Fruit fly (Drosophila melanogaster) whole organism, embryonic: ENCODE results near the gene isoQC.

Experiments used
- Aef1 ChIP-seq: fragments of 200-800 bp; sonication (Bioruptor generic); IDR thresholded peaks from 3 replicates; pipeline ENCODE4 v1.3.6; 2022; ENCODE audit warnings: missing biosample characterization, missing genetic modification characterization
- CG10267 ChIP-seq: fragments of 200-800 bp; sonication (Bioruptor generic); optimal IDR thresholded peaks from 2 replicates; lab custom pipeline; 2018; ENCODE audit warnings: missing biosample characterization, mild to moderate bottlenecking, missing genetic modification characterization, moderate library complexity
- CG12104 ChIP-seq: fragments of 200-800 bp; sonication (Bioruptor generic); optimal IDR thresholded peaks from 3 replicates; lab custom pipeline; 2016; ENCODE audit warnings: missing biosample characterization, missing genetic modification characterization
- CG12744 ChIP-seq: fragments of 200-800 bp; sonication (Bioruptor generic); optimal IDR thresholded peaks from 2 replicates; lab custom pipeline; 2016; ENCODE audit warnings: missing biosample characterization, missing genetic modification characterization
- CG12769 ChIP-seq: fragments of 200-800 bp; sonication (Bioruptor generic); optimal IDR thresholded peaks from 2 replicates; lab custom pipeline; 2019; ENCODE audit warnings: missing biosample characterization, mild to moderate bottlenecking, missing genetic modification characterization, moderate library complexity
- CG14014 ChIP-seq: fragments of 200-800 bp; sonication (Bioruptor generic); IDR thresholded peaks from 2 replicates; pipeline ENCODE4 v1.3.6; 2022; ENCODE audit warnings: missing biosample characterization, missing genetic modification characterization
- CG1529 ChIP-seq: fragments of 200-800 bp; sonication (Bioruptor generic); optimal IDR thresholded peaks from 3 replicates; lab custom pipeline; 2018; ENCODE audit warnings: missing biosample characterization, missing genetic modification characterization
- CG16863 ChIP-seq: fragments of 200-800 bp; sonication (Bioruptor generic); optimal IDR thresholded peaks from 3 replicates; lab custom pipeline; 2016; ENCODE audit warnings: missing biosample characterization, missing genetic modification characterization
- CG17359 ChIP-seq: fragments of 200-800 bp; sonication (Bioruptor generic); optimal IDR thresholded peaks from 3 replicates; lab custom pipeline; 2018; ENCODE audit warnings: missing biosample characterization, mild to moderate bottlenecking, missing genetic modification characterization, moderate library complexity
- CG17612 ChIP-seq: fragments of 200-800 bp; sonication (Bioruptor generic); IDR thresholded peaks from 2 replicates; pipeline ENCODE4 v1.3.6; 2022; ENCODE audit warnings: missing biosample characterization, missing genetic modification characterization
- CG17912 ChIP-seq: fragments of 200-800 bp; sonication (Bioruptor generic); optimal IDR thresholded peaks from 2 replicates; lab custom pipeline; 2018; ENCODE audit warnings: missing biosample characterization, mild to moderate bottlenecking, missing genetic modification characterization
- CG18764 ChIP-seq: fragments of 200-800 bp; sonication (Bioruptor generic); optimal IDR thresholded peaks from 3 replicates; lab custom pipeline; 2016; ENCODE audit warnings: missing biosample characterization, missing genetic modification characterization
- CG2712 ChIP-seq: fragments of 200-800 bp; optimal IDR thresholded peaks from 3 replicates; lab custom pipeline; 2019; ENCODE audit warnings: missing biosample characterization, mild to moderate bottlenecking, missing genetic modification characterization, moderate library complexity
- CG2875 ChIP-seq: fragments of 200-800 bp; sonication (Bioruptor generic); optimal IDR thresholded peaks from 2 replicates; lab custom pipeline; 2017; ENCODE audit warnings: missing biosample characterization, mild to moderate bottlenecking, missing genetic modification characterization, missing genetic modification reagents
- CG30403 ChIP-seq: fragments of 200-800 bp; sonication (Bioruptor generic); optimal IDR thresholded peaks from 3 replicates; lab custom pipeline; 2016; ENCODE audit warnings: missing biosample characterization, missing genetic modification characterization
- CG31388 ChIP-seq: fragments of 200-800 bp; sonication (Bioruptor generic); optimal IDR thresholded peaks from 2 replicates; lab custom pipeline; 2016; ENCODE audit warnings: missing biosample characterization, missing genetic modification characterization
- CG4360 ChIP-seq: fragments of 200-800 bp; sonication (Bioruptor generic); IDR thresholded peaks from 2 replicates; pipeline ENCODE4 v1.3.6; 2022; ENCODE audit warnings: missing biosample characterization, missing genetic modification characterization
- CG43689 ChIP-seq: fragments of 200-800 bp; sonication (Bioruptor generic); IDR thresholded peaks from 2 replicates; pipeline ENCODE4 v1.3.6; 2022; ENCODE audit warnings: missing biosample characterization, missing genetic modification characterization
- CG4730 ChIP-seq: fragments of 200-800 bp; sonication (Bioruptor generic); IDR thresholded peaks from 2 replicates; pipeline ENCODE4 v1.3.6; 2022; ENCODE audit warnings: missing biosample characterization, missing genetic modification characterization
- CG6175 ChIP-seq: fragments of 200-800 bp; sonication (Bioruptor generic); IDR thresholded peaks from 3 replicates; pipeline ENCODE4 v1.3.6; 2022; ENCODE audit warnings: missing biosample characterization, missing genetic modification characterization
- CG7357 ChIP-seq: fragments of 200-800 bp; sonication (Bioruptor generic); IDR thresholded peaks from 3 replicates; pipeline ENCODE4 v1.3.6; 2022; ENCODE audit warnings: missing biosample characterization, missing genetic modification characterization
- CG7372 ChIP-seq: fragments of 200-800 bp; sonication (Bioruptor generic); IDR thresholded peaks from 2 replicates; pipeline ENCODE4 v1.3.6; 2022; ENCODE audit warnings: missing biosample characterization, missing genetic modification characterization
- CrebB ChIP-seq: fragments of 200-800 bp; sonication (Bioruptor generic); optimal IDR thresholded peaks from 3 replicates; lab custom pipeline; 2018; ENCODE audit warnings: missing biosample characterization, mild to moderate bottlenecking, missing genetic modification characterization
- Doc2 ChIP-seq: fragments of 200-800 bp; sonication (Bioruptor generic); IDR thresholded peaks from 2 replicates; pipeline ENCODE4 v1.3.6; 2022; ENCODE audit warnings: missing biosample characterization, missing genetic modification characterization
- Dref ChIP-seq: fragments of 200-800 bp; sonication (Bioruptor generic); IDR thresholded peaks from 2 replicates; pipeline ENCODE4 v1.3.6; 2022; ENCODE audit warnings: missing biosample characterization, missing genetic modification characterization
- Ets65A ChIP-seq: fragments of 200-800 bp; sonication (Bioruptor generic); peaks from one replicate; lab custom pipeline; 2016; ENCODE audit warnings: missing biosample characterization, missing genetic modification characterization
- HLH54F ChIP-seq: fragments of 200-800 bp; sonication (Bioruptor generic); optimal IDR thresholded peaks from 3 replicates; lab custom pipeline; 2016; ENCODE audit warnings: missing biosample characterization, missing genetic modification characterization
- Hmr ChIP-seq: fragments of 200-800 bp; sonication (Bioruptor generic); optimal IDR thresholded peaks from 3 replicates; lab custom pipeline; 2017; ENCODE audit warnings: mild to moderate bottlenecking, missing biosample characterization, missing genetic modification reagents, missing genetic modification characterization
- Jarid2 ChIP-seq: fragments of 200-800 bp; sonication (Bioruptor generic); optimal IDR thresholded peaks from 3 replicates; lab custom pipeline; 2017; ENCODE audit warnings: mild to moderate bottlenecking, missing biosample characterization, missing genetic modification reagents, missing genetic modification characterization
- Mad ChIP-seq: fragments of 200-800 bp; sonication (Bioruptor generic); optimal IDR thresholded peaks from 2 replicates; lab custom pipeline; 2016; ENCODE audit warnings: missing biosample characterization, missing genetic modification characterization
- NFAT ChIP-seq: fragments of 200-800 bp; sonication (Bioruptor generic); IDR thresholded peaks from 2 replicates; pipeline ENCODE4 v1.3.6; 2022; ENCODE audit warnings: missing biosample characterization, missing genetic modification characterization
- Sry-β ChIP-seq: fragments of 200-800 bp; sonication (Bioruptor generic); optimal IDR thresholded peaks from 2 replicates; lab custom pipeline; 2018; ENCODE audit warnings: missing biosample characterization, mild to moderate bottlenecking, missing genetic modification characterization, moderate library complexity
- al ChIP-seq: fragments of 200-800 bp; sonication (Bioruptor generic); IDR thresholded peaks from 2 replicates; pipeline ENCODE4 v1.3.6; 2022; ENCODE audit warnings: missing biosample characterization, missing genetic modification characterization
- btn ChIP-seq: fragments of 200-800 bp; sonication (Bioruptor generic); optimal IDR thresholded peaks from 2 replicates; lab custom pipeline; 2016; ENCODE audit warnings: missing biosample characterization, missing genetic modification characterization
- crp ChIP-seq, 2 experiments: fragments of 200-800 bp; sonication (Bioruptor generic); optimal IDR thresholded peaks; 2 replicates in 1 of 2; 3 replicates in 1 of 2; lab custom pipeline; 2017; ENCODE audit warnings: missing biosample characterization in 2 of 2, missing genetic modification characterization in 2 of 2, mild to moderate bottlenecking in 1 of 2, moderate library complexity in 1 of 2
- exex ChIP-seq: fragments of 200-800 bp; sonication (Bioruptor generic); optimal IDR thresholded peaks from 4 replicates; lab custom pipeline; 2018; ENCODE audit warnings: missing biosample characterization, mild to moderate bottlenecking, missing genetic modification characterization, moderate library complexity
- gcm ChIP-seq: fragments of 200-800 bp; sonication (Bioruptor generic); optimal IDR thresholded peaks from 2 replicates; lab custom pipeline; 2019; ENCODE audit warnings: missing biosample characterization, mild to moderate bottlenecking, missing genetic modification characterization, moderate library complexity
- gfzf ChIP-seq: fragments of 200-800 bp; sonication (Bioruptor generic); optimal IDR thresholded peaks from 2 replicates; lab custom pipeline; 2016; ENCODE audit warnings: missing biosample characterization, mild to moderate bottlenecking, missing genetic modification characterization, moderate library complexity
- hbn ChIP-seq: fragments of 200-800 bp; sonication (Bioruptor generic); IDR thresholded peaks from 2 replicates; pipeline ENCODE4 v1.3.6; 2022; ENCODE audit warnings: missing biosample characterization, missing genetic modification characterization; ENCODE audit not compliant: partially characterized antibody
- hth ChIP-seq: fragments of >200 bp; optimal IDR thresholded peaks from 2 replicates; lab custom pipeline; 2017; ENCODE audit warnings: inconsistent platforms
- inv ChIP-seq: fragments of 200-800 bp; sonication (Bioruptor generic); IDR thresholded peaks from 2 replicates; pipeline ENCODE4 v1.3.6; 2022; ENCODE audit warnings: missing biosample characterization, missing genetic modification characterization; ENCODE audit not compliant: partially characterized antibody
- kay ChIP-seq: fragments of 200-800 bp; sonication (Bioruptor generic); optimal IDR thresholded peaks from 2 replicates; lab custom pipeline; 2016; ENCODE audit warnings: missing biosample characterization, missing genetic modification characterization
- mirr ChIP-seq: fragments of 200-800 bp; sonication (Bioruptor generic); optimal IDR thresholded peaks from 3 replicates; lab custom pipeline; 2018; ENCODE audit warnings: missing biosample characterization, mild to moderate bottlenecking, missing genetic modification characterization
- oc ChIP-seq: fragments of 200-800 bp; sonication (Bioruptor generic); optimal IDR thresholded peaks from 2 replicates; lab custom pipeline; 2018; ENCODE audit warnings: missing biosample characterization, mild to moderate bottlenecking, missing genetic modification characterization, moderate library complexity
- pita ChIP-seq: fragments of 200-800 bp; sonication (Bioruptor generic); optimal IDR thresholded peaks from 2 replicates; lab custom pipeline; 2017; ENCODE audit warnings: missing biosample characterization, mild to moderate bottlenecking, missing genetic modification characterization
- rib ChIP-seq: fragments of 200-800 bp; sonication (Bioruptor generic); IDR thresholded peaks from 2 replicates; pipeline ENCODE4 v1.3.6; 2022; ENCODE audit warnings: missing biosample characterization, missing genetic modification characterization
- salm ChIP-seq: fragments of 200-800 bp; sonication (Bioruptor generic); optimal IDR thresholded peaks from 2 replicates; lab custom pipeline; 2018; ENCODE audit warnings: missing biosample characterization, mild to moderate bottlenecking, missing genetic modification characterization
- trem ChIP-seq: fragments of 200-800 bp; optimal IDR thresholded peaks from 3 replicates; lab custom pipeline; 2019; ENCODE audit warnings: missing biosample characterization, mild to moderate bottlenecking, missing genetic modification characterization, moderate library complexity
- unpg ChIP-seq: fragments of 200-800 bp; sonication (Bioruptor generic); optimal IDR thresholded peaks from 3 replicates; lab custom pipeline; 2018; ENCODE audit warnings: missing biosample characterization, mild to moderate bottlenecking, missing genetic modification characterization, moderate library complexity
- wek ChIP-seq: fragments of 200-800 bp; sonication (Bioruptor generic); optimal IDR thresholded peaks from 3 replicates; lab custom pipeline; 2018; ENCODE audit warnings: missing biosample characterization, mild to moderate bottlenecking, missing genetic modification characterization, moderate library complexity

The isoQC gene

dm6 chr3L:20471499-20472313 lies 2.6 kb upstream of the isoQC start (continued):
- TF ChIP-seq trem (tag; lab: Kevin White, UChicago) (peak; percentile 1), CG4360 (peak; percentile 21; the same call in 1 of the 2 replicates), hbn (no peak), CG7357 (GFP tag; lab: Robert Waterston, UW) (no peak), unpg (peak; percentile 17), HLH54F (peak; percentile 34), salm (no peak), Aef1 (no peak), CG1529 (peak; percentile 73), CG16863 (GFP tag; lab: Kevin White, UChicago) (peak; percentile 74), CG12104 (no peak), CG2712 (tag; lab: Kevin White, UChicago) (peak; percentile 28), btn (GFP tag; lab: Kevin White, UChicago) (peak; percentile 45), CrebB (tag; lab: Kevin White, UChicago) (peak; percentile 69), rib (no peak; the same call in 1 of the 2 replicates), pita (GFP tag; lab: Kevin White, UChicago) (no peak), NFAT (GFP tag; lab: Robert Waterston, UW) (no peak), wek (peak; percentile 83), Dref (GFP tag; lab: Robert Waterston, UW) (no peak), CG18764 (GFP tag; lab: Kevin White, UChicago) (peak; percentile 46), mirr (GFP tag; lab: Kevin White, UChicago) (peak; percentile 66), Mad (GFP tag; lab: Kevin White, UChicago) (peak; percentile 50), gcm (GFP tag; lab: Kevin White, UChicago) (no peak), CG7372 (GFP tag; lab: Robert Waterston, UW) (no peak), exex (tag; lab: Kevin White, UChicago) (peak; percentile 51), kay (peak; percentile 17), CG17612 (GFP tag; lab: Robert Waterston, UW) (no peak), Ets65A (GFP tag; lab: Kevin White, UChicago) (peak; percentile 47), hth (lab: Kevin White, UChicago) (no peak), gfzf (GFP tag; lab: Kevin White, UChicago) (no peak), CG6175 (no peak), CG4730 (GFP tag; lab: Robert Waterston, UW) (no peak), al (no peak), CG43689 (GFP tag; lab: Robert Waterston, UW) (no peak), Doc2 (no peak), Hmr (GFP tag; lab: Kevin White, UChicago) (peak; percentile 67), Jarid2 (GFP tag; lab: Kevin White, UChicago) (no peak), crp (GFP tag; optimal IDR thresholded peaks at IDR 0.05; lab: Kevin White, UChicago) (no peak), CG17359 (tag; lab: Kevin White, UChicago) (peak; percentile 59), CG14014 (peak; percentile 20; the same call in 1 of the 2 replicates), CG12744 (GFP tag; lab: Kevin White, UChicago) (peak; percentile 68), CG31388 (GFP tag; lab: Kevin White, UChicago) (no peak), CG17912 (GFP tag; lab: Kevin White, UChicago) (peak; percentile 64), CG30403 (peak; percentile 9), CG10267 (tag; lab: Kevin White, UChicago) (no peak), Sry-β (GFP tag; lab: Kevin White, UChicago) (no peak), inv (GFP tag; lab: Robert Waterston, UW) (no peak), oc (tag; lab: Kevin White, UChicago) (peak; percentile 58), CG12769 (peak; percentile 86), CG2875 (GFP tag; lab: Kevin White, UChicago) (peak; percentile 79)
